Worm (Caenorhabditis elegans) whole organism, young adult: ENCODE measurements around the gene strd-1.

ENCODE experiments used
- lsl-1 ChIP-seq: fragments of 200-800 bp; sonication (Bioruptor generic); optimal IDR thresholded peaks from 2 replicates; lab custom pipeline; 2018; ENCODE audit warnings: mild to moderate bottlenecking, missing genetic modification characterization, moderate library complexity, missing compliant biosample characterization
- unc-62 ChIP-seq: fragments of 150-350 bp; optimal IDR thresholded peaks from 2 replicates; lab custom pipeline; 2014; ENCODE audit warnings: missing biosample characterization, missing genetic modification reagents, missing genetic modification characterization

DNA sequence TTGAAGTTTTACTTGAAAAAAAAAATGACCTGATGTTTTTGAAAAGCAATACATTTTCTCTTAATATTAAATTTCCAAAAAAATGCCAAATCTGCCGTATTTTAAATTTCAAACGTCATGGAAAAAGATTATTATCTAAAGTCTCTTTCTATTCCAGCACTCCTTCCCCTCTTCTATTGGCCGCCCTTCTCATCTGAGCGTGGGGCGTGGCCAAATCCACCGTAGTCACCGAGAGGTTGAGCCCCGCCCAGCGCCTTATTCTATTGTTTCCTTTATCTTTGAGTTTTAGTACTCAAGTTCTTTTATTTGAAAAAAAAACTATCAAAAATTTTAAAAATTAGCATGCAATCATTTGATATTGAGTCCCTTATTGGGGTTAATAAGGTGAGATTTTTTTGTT is 27.2 kb upstream of the strd-1 start, which contains the start of gene vab-7:
- no peak for TF ChIP-seq unc-62 (GFP tag; lab: Kevin White, UChicago)
- TF ChIP-seq lsl-1 (GFP tag; lab: Kevin White, UChicago), result no peak
